Fruit fly (Drosophila melanogaster): ENCODE results near the gene pum.

DNA sequence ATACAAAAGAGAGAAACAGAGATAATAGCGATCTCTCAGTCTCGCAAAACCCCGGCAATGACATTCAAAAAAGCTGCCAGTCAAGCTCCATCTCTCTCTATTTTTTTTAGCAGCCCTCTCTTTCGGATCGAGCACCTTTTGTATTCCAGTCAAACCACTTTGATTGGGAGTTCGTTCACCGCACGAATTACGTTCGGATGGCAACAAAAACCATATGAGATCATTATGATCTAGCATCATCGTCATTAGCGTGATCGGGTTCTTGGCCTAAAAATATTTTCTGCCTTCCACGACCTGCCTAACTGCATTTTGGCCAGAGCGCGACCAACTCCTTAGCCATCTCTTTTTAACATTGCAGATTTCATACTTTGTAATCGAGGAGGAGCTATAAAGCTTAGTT, 77.1 kb downstream of the pum start:
- TF ChIP-seq CHES-1-like (GFP tag; optimal IDR thresholded peaks at IDR 0.05) (no peak), hbn (GFP tag; IDR thresholded peaks at IDR 0.05; ENCODE audit: partially characterized antibody) (no peak), CG3281 (GFP tag; optimal IDR thresholded peaks at IDR 0.05) (no peak), trem (tag; optimal IDR thresholded peaks at IDR 0.05) (no peak), Sin3A (optimal IDR thresholded peaks at IDR 0.05) (no peak)
